In the genomic region with DNA sequence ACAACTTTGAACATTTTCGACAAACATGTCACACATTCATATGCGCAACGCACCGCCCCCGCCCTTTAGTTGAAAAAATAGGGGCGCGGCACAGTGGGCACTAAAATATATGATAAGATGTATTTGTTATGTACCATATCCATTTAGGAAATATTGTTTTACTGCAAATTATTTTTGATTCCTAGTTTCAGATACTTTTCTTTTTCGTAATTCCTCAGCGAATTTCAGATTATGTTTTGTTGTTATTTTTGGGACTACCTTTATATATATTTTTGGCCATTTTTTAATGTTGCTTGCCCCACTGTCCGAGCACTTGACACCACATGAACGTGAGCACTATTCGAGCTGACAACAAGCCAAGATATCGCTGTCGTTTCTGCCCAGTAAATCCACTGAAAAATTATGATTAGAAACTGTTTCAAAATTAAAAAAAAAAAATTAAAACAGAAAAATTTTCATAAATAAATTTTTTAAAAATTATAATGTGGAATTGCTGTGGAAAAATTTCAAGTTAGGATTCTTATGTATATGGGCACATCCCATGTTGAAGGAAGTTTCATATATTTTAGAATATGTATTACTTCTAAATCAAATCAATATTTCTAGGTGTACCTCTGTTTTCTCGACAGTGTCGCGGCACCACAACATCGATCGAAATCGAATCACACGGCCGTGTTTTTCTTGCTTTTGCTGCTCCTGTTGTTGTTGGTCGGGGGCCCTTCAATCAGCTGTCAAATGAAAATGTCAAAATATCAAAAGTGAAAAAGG, we compare ENCODE assay signal across 5 fruit fly cellular contexts.
TF ChIP-seq lines count a peak whose summit lies in the region.

No protein-coding gene starts in this region.

- peak; percentile 46 for TF ChIP-seq CTCF in whole organism, embryonic (GFP tag; optimal IDR thresholded peaks at IDR 0.05; lab: Kevin White, UChicago)

TF ChIP-seq in whole organism, adult, 20 proteins besides CTCF, POLR2A, EP300 and RAD21:
- TF ChIP-seq tj (GFP tag; optimal IDR thresholded peaks at IDR 0.05; lab: Kevin White, UChicago): peak; percentile 6
- TF ChIP-seq CG14711 (tag; optimal IDR thresholded peaks at IDR 0.05; lab: Kevin White, UChicago): no peak
- no peak for TF ChIP-seq CG7045 (GFP tag; optimal IDR thresholded peaks at IDR 0.05; lab: Kevin White, UChicago)

TF ChIP-seq in whole organism, embryonic, 481 proteins besides CTCF, POLR2A, EP300 and RAD21 (continues in another document):
- TF ChIP-seq Doc2 (GFP tag; IDR thresholded peaks at IDR 0.05; lab: Robert Waterston, UW): peak; percentile 42; the same call in 1 of the 2 replicates
- peak; percentile 90 for TF ChIP-seq sob (GFP tag; IDR thresholded peaks at IDR 0.05; lab: Robert Waterston, UW)
- no peak for TF ChIP-seq bbx (GFP tag; IDR thresholded peaks at IDR 0.05; lab: Robert Waterston, UW; ENCODE audit: partially characterized antibody)
- peak; percentile 60; the same call in 2 of the 3 replicates for TF ChIP-seq CG7963 (GFP tag; IDR thresholded peaks at IDR 0.05; lab: Robert Waterston, UW; ENCODE audit: partially characterized antibody)
- TF ChIP-seq CG10274 (GFP tag; optimal IDR thresholded peaks at IDR 0.05; lab: Kevin White, UChicago): peak; percentile 41
- peak; percentile 97 for TF ChIP-seq sens (GFP tag; lab: Kevin White, UChicago)
- TF ChIP-seq wor (GFP tag; IDR thresholded peaks at IDR 0.05; lab: Robert Waterston, UW): peak; percentile 87
- no peak for TF ChIP-seq cad (GFP tag; optimal IDR thresholded peaks at IDR 0.05; lab: Kevin White, UChicago)
- peak; percentile 75 for TF ChIP-seq CG14014 (GFP tag; IDR thresholded peaks at IDR 0.05; lab: Robert Waterston, UW)
- TF ChIP-seq sim (GFP tag; IDR thresholded peaks at IDR 0.05; lab: Robert Waterston, UW): peak; percentile 73; the same call in 1 of the 2 replicates
- TF ChIP-seq CG15269 (tag; optimal IDR thresholded peaks at IDR 0.05; lab: Kevin White, UChicago): peak; percentile 89
- TF ChIP-seq CG11560 (tag; IDR thresholded peaks at IDR 0.05; lab: Robert Waterston, UW): peak; percentile 79; the same call in 1 of the 3 replicates
- no peak for TF ChIP-seq ftz-f1 (GFP tag; optimal IDR thresholded peaks at IDR 0.05; lab: Kevin White, UChicago)
- TF ChIP-seq jumu (GFP tag; optimal IDR thresholded peaks at IDR 0.05; lab: Kevin White, UChicago): peak; percentile 68
- TF ChIP-seq CG10366 (GFP tag; IDR thresholded peaks at IDR 0.05; lab: Robert Waterston, UW): peak; percentile 84
- TF ChIP-seq CG11695 (GFP tag; IDR thresholded peaks at IDR 0.05; lab: Robert Waterston, UW): peak; percentile 87
- peak; percentile 36 for TF ChIP-seq CG7987 (GFP tag; optimal IDR thresholded peaks at IDR 0.05; lab: Kevin White, UChicago)
- TF ChIP-seq Awh (GFP tag; IDR thresholded peaks at IDR 0.05; lab: Robert Waterston, UW): peak; percentile 81

TF ChIP-seq in whole organism, prepupa, 60 proteins besides CTCF, POLR2A, EP300 and RAD21 (continues in another document):
- TF ChIP-seq Gug (GFP tag; IDR thresholded peaks at IDR 0.05; lab: Robert Waterston, UW): 0 out of 2 replicates have a peak, but pooled peaks have one; percentile 11
- TF ChIP-seq CG11294 (GFP tag; IDR thresholded peaks at IDR 0.05; lab: Robert Waterston, UW): no peak
- no peak for TF ChIP-seq CG1621 (tag; optimal IDR thresholded peaks at IDR 0.05; lab: Kevin White, UChicago)
- TF ChIP-seq Met (GFP tag; optimal IDR thresholded peaks at IDR 0.05; lab: Kevin White, UChicago): no peak
- peak; percentile 35 for TF ChIP-seq Hr4 (GFP tag; optimal IDR thresholded peaks at IDR 0.05; lab: Kevin White, UChicago)
- no peak for TF ChIP-seq cyc (GFP tag; optimal IDR thresholded peaks at IDR 0.05; lab: Kevin White, UChicago)
- peak; percentile 3 for TF ChIP-seq CG4318 (GFP tag; optimal IDR thresholded peaks at IDR 0.05; lab: Kevin White, UChicago)
- no peak for TF ChIP-seq ss (GFP tag; optimal IDR thresholded peaks at IDR 0.05; lab: Kevin White, UChicago)
- TF ChIP-seq CG3032 (tag; optimal IDR thresholded peaks at IDR 0.05; lab: Kevin White, UChicago): no peak
- TF ChIP-seq eg (GFP tag; IDR thresholded peaks at IDR 0.05; lab: Robert Waterston, UW): peak; percentile 60; the same call in 1 of the 3 replicates
- peak; percentile 22 for TF ChIP-seq CG10631 (GFP tag; optimal IDR thresholded peaks at IDR 0.05; lab: Kevin White, UChicago)
- peak; percentile 6 for TF ChIP-seq pdm3 (GFP tag; optimal IDR thresholded peaks at IDR 0.05; lab: Kevin White, UChicago)
- TF ChIP-seq svp (GFP tag; lab: Kevin White, UChicago): peak; percentile 48
- peak; percentile 59 for TF ChIP-seq CG8119 (GFP tag; IDR thresholded peaks at IDR 0.05; lab: Robert Waterston, UW)
- peak; percentile 70 for TF ChIP-seq CG15336 (GFP tag; IDR thresholded peaks at IDR 0.05; lab: Robert Waterston, UW)
- TF ChIP-seq Smox (GFP tag; optimal IDR thresholded peaks at IDR 0.05; lab: Kevin White, UChicago): no peak
- TF ChIP-seq CG32006 (GFP tag; optimal IDR thresholded peaks at IDR 0.05; lab: Kevin White, UChicago): peak; percentile 54
- peak in 1 of 2 experiments; percentile 21 for TF ChIP-seq salr (GFP tag; optimal IDR thresholded peaks at IDR 0.05; lab: Kevin White, UChicago)
- TF ChIP-seq Sox102F (GFP tag; optimal IDR thresholded peaks at IDR 0.05; lab: Kevin White, UChicago): no peak
- TF ChIP-seq OdsH (GFP tag; optimal IDR thresholded peaks at IDR 0.05; lab: Kevin White, UChicago): peak; percentile 10

TF ChIP-seq in whole organism, pupa, 21 proteins besides CTCF, POLR2A, EP300 and RAD21:
- TF ChIP-seq CG32121 (GFP tag; IDR thresholded peaks at IDR 0.05; lab: Robert Waterston, UW): peak; percentile 77
- TF ChIP-seq Pif1B (GFP tag; optimal IDR thresholded peaks at IDR 0.05; lab: Kevin White, UChicago): no peak
- TF ChIP-seq CG8159 (tag; optimal IDR thresholded peaks at IDR 0.05; lab: Kevin White, UChicago): peak; percentile 13
- no peak for TF ChIP-seq Pif1A (GFP tag; optimal IDR thresholded peaks at IDR 0.05; lab: Kevin White, UChicago)
- no peak for TF ChIP-seq D1 (tag; optimal IDR thresholded peaks at IDR 0.05; lab: Kevin White, UChicago)
- TF ChIP-seq CG14655 (GFP tag; optimal IDR thresholded peaks at IDR 0.05; lab: Kevin White, UChicago): peak; percentile 48
- peak; percentile 53; the same call in 2 of the 3 replicates for TF ChIP-seq CG4496 (GFP tag; IDR thresholded peaks at IDR 0.05; lab: Robert Waterston, UW)
- TF ChIP-seq fd96Ca (GFP tag; IDR thresholded peaks at IDR 0.05; lab: Robert Waterston, UW): peak; percentile 13; the same call in 2 of the 3 replicates
- no peak for TF ChIP-seq gl (tag; optimal IDR thresholded peaks at IDR 0.05; lab: Kevin White, UChicago)
- peak; percentile 23 for TF ChIP-seq CG8301 (tag; optimal IDR thresholded peaks at IDR 0.05; lab: Kevin White, UChicago)
- TF ChIP-seq CG13204 (GFP tag; optimal IDR thresholded peaks at IDR 0.05; lab: Kevin White, UChicago): no peak
- peak; percentile 40; the same call in 1 of the 2 replicates for TF ChIP-seq Ets98B (GFP tag; IDR thresholded peaks at IDR 0.05; lab: Robert Waterston, UW)
- no peak for TF ChIP-seq CG15710 (tag; optimal IDR thresholded peaks at IDR 0.05; lab: Kevin White, UChicago)
- TF ChIP-seq CG12605 (GFP tag; IDR thresholded peaks at IDR 0.05; lab: Robert Waterston, UW): no peak
- TF ChIP-seq EcR (GFP tag; optimal IDR thresholded peaks at IDR 0.05; lab: Kevin White, UChicago): no peak
- peak; percentile 25 for TF ChIP-seq CG9948 (tag; optimal IDR thresholded peaks at IDR 0.05; lab: Kevin White, UChicago)
- peak; percentile 12 for TF ChIP-seq CG17806 (tag; optimal IDR thresholded peaks at IDR 0.05; lab: Kevin White, UChicago)
- TF ChIP-seq rn (GFP tag; IDR thresholded peaks at IDR 0.05; lab: Robert Waterston, UW): no peak
- TF ChIP-seq CG10348 (GFP tag; IDR thresholded peaks at IDR 0.05; lab: Robert Waterston, UW): no peak
- TF ChIP-seq CG34367 (tag; optimal IDR thresholded peaks at IDR 0.05; lab: Kevin White, UChicago): no peak
- no peak for TF ChIP-seq Snoo (tag; optimal IDR thresholded peaks at IDR 0.05; lab: Kevin White, UChicago)

TF ChIP-seq in whole organism, wandering third instar larva, 38 proteins besides CTCF, POLR2A, EP300 and RAD21:
- TF ChIP-seq rgr (GFP tag; optimal IDR thresholded peaks at IDR 0.05; lab: Kevin White, UChicago): peak; percentile 16
- no peak for TF ChIP-seq h (GFP tag; optimal IDR thresholded peaks at IDR 0.05; lab: Kevin White, UChicago)
- peak; percentile 53 for TF ChIP-seq sv (GFP tag; optimal IDR thresholded peaks at IDR 0.05; lab: Kevin White, UChicago)
- TF ChIP-seq lola (GFP tag; optimal IDR thresholded peaks at IDR 0.05; lab: Kevin White, UChicago): no peak
